Fruit fly (Drosophila melanogaster): ENCODE data around the gene CG4116.
A peak's percentile ranks its signal among the peaks of the same experiment; 100 is the strongest.

Gene CG4116

DNA sequence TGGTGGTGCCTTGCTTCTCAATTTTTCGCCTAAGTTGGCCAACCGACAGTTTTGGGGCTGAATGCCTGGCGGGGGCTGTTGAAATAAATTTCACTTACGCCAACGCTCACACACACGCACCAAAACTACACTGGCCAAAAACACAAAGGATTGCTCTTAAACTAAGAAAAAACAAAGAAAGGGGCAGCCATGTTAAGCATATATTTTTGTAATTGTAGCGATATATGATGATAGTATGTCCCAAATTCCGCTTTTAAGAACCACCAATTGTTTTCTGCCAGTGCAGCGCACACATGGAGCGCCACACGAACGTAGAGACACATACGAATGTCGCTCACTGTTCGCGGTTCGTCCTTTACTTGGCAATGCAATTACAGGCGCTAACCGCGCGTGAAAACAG lies 930 bp upstream of the CG4116 start (continued):
- TF ChIP-seq ERR (GFP tag; optimal IDR thresholded peaks at IDR 0.05) (no peak), CG7745 (tag; optimal IDR thresholded peaks at IDR 0.05) (no peak), fd3F (GFP tag; optimal IDR thresholded peaks at IDR 0.05) (no peak), Doc3 (GFP tag; IDR thresholded peaks at IDR 0.05; ENCODE audit: partially characterized antibody) (no peak), Sry-β (GFP tag; optimal IDR thresholded peaks at IDR 0.05) (no peak), nau (GFP tag; optimal IDR thresholded peaks at IDR 0.05) (no peak), zen (tag; optimal IDR thresholded peaks at IDR 0.05) (peak; percentile 29), CG13424 (tag; optimal IDR thresholded peaks at IDR 0.05) (peak; percentile 53), fd96Cb (tag; optimal IDR thresholded peaks at IDR 0.05) (peak; percentile 58), NfI (GFP tag; optimal IDR thresholded peaks at IDR 0.05) (peak; percentile 34), z (GFP tag; IDR thresholded peaks at IDR 0.05) (no peak), CG42726 (GFP tag; IDR thresholded peaks at IDR 0.05; ENCODE audit: partially characterized antibody) (no peak), CG17568 (GFP tag; optimal IDR thresholded peaks at IDR 0.05) (no peak), H15 (GFP tag; IDR thresholded peaks at IDR 0.05) (peak; percentile 55; the same call in 1 of the 3 replicates), Dek (tag; optimal IDR thresholded peaks at IDR 0.05) (no peak), peb (GFP tag; IDR thresholded peaks at IDR 0.05) (no peak), jumu (GFP tag; optimal IDR thresholded peaks at IDR 0.05) (no peak), CG12155 (GFP tag; optimal IDR thresholded peaks at IDR 0.05) (peak; percentile 1), jigr1 (GFP tag; IDR thresholded peaks at IDR 0.05) (no peak), esg (GFP tag; conservative IDR thresholded peaks at IDR 0.05) (peak; percentile 49), Dll (GFP tag; IDR thresholded peaks at IDR 0.05; ENCODE audit: partially characterized antibody) (no peak), NC2β (GFP tag; optimal IDR thresholded peaks at IDR 0.05) (peak; percentile 32), klu (GFP tag; IDR thresholded peaks at IDR 0.05) (no peak), lmd (GFP tag; IDR thresholded peaks at IDR 0.05) (peak; percentile 65), Awh (GFP tag; IDR thresholded peaks at IDR 0.05) (peak; percentile 55; the same call in 1 of the 2 replicates), inv (GFP tag; IDR thresholded peaks at IDR 0.05; ENCODE audit: partially characterized antibody) (no peak), vvl (GFP tag; IDR thresholded peaks at IDR 0.05) (peak; percentile 66), zf30C (GFP tag; optimal IDR thresholded peaks at IDR 0.05) (peak; percentile 32), CG11504 (tag; optimal IDR thresholded peaks at IDR 0.05) (peak; percentile 62), Ptx1 (GFP tag; IDR thresholded peaks at IDR 0.05) (peak; percentile 48), vnd (GFP tag; IDR thresholded peaks at IDR 0.05; ENCODE audit: partially characterized antibody) (no peak), CG12104 (GFP tag; optimal IDR thresholded peaks at IDR 0.05) (no peak), Usf (GFP tag; optimal IDR thresholded peaks at IDR 0.05) (no peak), CG10209 (GFP tag; optimal IDR thresholded peaks at IDR 0.05) (peak; percentile 42), twi (tag; optimal IDR thresholded peaks at IDR 0.05) (no peak), Rx (GFP tag; IDR thresholded peaks at IDR 0.05) (peak; percentile 53; the same call in 1 of the 2 replicates), dati (GFP tag; IDR thresholded peaks at IDR 0.05) (no peak), Ets65A (GFP tag) (peak; percentile 94), lab (GFP tag; optimal IDR thresholded peaks at IDR 0.05) (peak; percentile 64), sd (tag; optimal IDR thresholded peaks at IDR 0.05) (no peak), mld (GFP tag; IDR thresholded peaks at IDR 0.05; ENCODE audit: partially characterized antibody) (no peak), CG32767 (GFP tag; IDR thresholded peaks at IDR 0.05) (peak; percentile 56; the same call in 1 of the 2 replicates), CG5245 (GFP tag; optimal IDR thresholded peaks at IDR 0.05) (peak; percentile 45), dmrt11E (tag; optimal IDR thresholded peaks at IDR 0.05) (peak; percentile 76), CG43689 (GFP tag; IDR thresholded peaks at IDR 0.05) (no peak), salm (tag; optimal IDR thresholded peaks at IDR 0.05) (no peak), kni (GFP tag; optimal IDR thresholded peaks at IDR 0.05) (no peak), CG31224 (GFP tag; IDR thresholded peaks at IDR 0.05) (peak; percentile 11; the same call in 1 of the 2 replicates), bab2 (GFP tag; optimal IDR thresholded peaks at IDR 0.05) (peak; percentile 55), Dbx (GFP tag; IDR thresholded peaks at IDR 0.05) (peak; percentile 57; the same call in 2 of the 3 replicates)
